Worm (Caenorhabditis elegans): ENCODE data around the gene Y32F6B.1.

ce11 chrV:10508855-10509254 lies 24.3 kb upstream of the Y32F6B.1 start, which contains the start of gene C35A5.6:
- TF ChIP-seq him-1 (tag; optimal IDR thresholded peaks at IDR 0.05) (no peak), W03F9.2 (tag; optimal IDR thresholded peaks at IDR 0.05) (no peak)

All from whole organism, L4/young adult.